Worm (Caenorhabditis elegans) whole organism, late embryonic: ENCODE results near the gene F57B9.1.

Experiments used
- C08G9.2 ChIP-seq: sonication (generic microtip); optimal IDR thresholded peaks from 2 replicates; lab custom pipeline; 2016; ENCODE audit warnings: mild to moderate bottlenecking, missing genetic modification characterization, moderate library complexity, missing compliant biosample characterization
- T23F11.4 ChIP-seq: fragments of 200-800 bp; sonication (Bioruptor generic); optimal IDR thresholded peaks from 2 replicates; lab custom pipeline; 2018; ENCODE audit warnings: mild to moderate bottlenecking, missing genetic modification characterization, missing compliant biosample characterization
- Y22D7AL.16 ChIP-seq: sonication (generic microtip); optimal IDR thresholded peaks from 2 replicates; lab custom pipeline; 2016; ENCODE audit warnings: missing genetic modification characterization, missing compliant biosample characterization
- ahr-1 ChIP-seq: sonication (generic microtip); optimal IDR thresholded peaks from 2 replicates; lab custom pipeline; 2016; ENCODE audit warnings: missing genetic modification characterization, missing compliant biosample characterization
- ama-1 ChIP-seq: fragments of 150-350 bp; optimal IDR thresholded peaks from 2 replicates; lab custom pipeline; 2014
- ceh-18 ChIP-seq: sonication (generic microtip); optimal IDR thresholded peaks from 2 replicates; lab custom pipeline; 2016; ENCODE audit warnings: missing genetic modification characterization, missing compliant biosample characterization
- ceh-24 ChIP-seq: sonication (generic microtip); optimal IDR thresholded peaks from 2 replicates; lab custom pipeline; 2016; ENCODE audit warnings: mild to moderate bottlenecking, missing genetic modification characterization, missing compliant biosample characterization
- ceh-31 ChIP-seq: sonication (generic microtip); optimal IDR thresholded peaks from 2 replicates; lab custom pipeline; 2016; ENCODE audit warnings: missing genetic modification characterization, missing compliant biosample characterization
- ceh-48 ChIP-seq: sonication (generic microtip); optimal IDR thresholded peaks from 2 replicates; lab custom pipeline; 2016; ENCODE audit warnings: missing genetic modification characterization, inconsistent platforms, missing compliant biosample characterization
- ceh-6 ChIP-seq: fragments of 200-800 bp; sonication (Bioruptor generic); optimal IDR thresholded peaks from 2 replicates; lab custom pipeline; 2018; ENCODE audit warnings: mild to moderate bottlenecking, missing genetic modification characterization, missing compliant biosample characterization
- dve-1 ChIP-seq: sonication (generic microtip); optimal IDR thresholded peaks from 2 replicates; lab custom pipeline; 2017; ENCODE audit warnings: antibody characterized with exemption, mild to moderate bottlenecking, missing genetic modification characterization, missing compliant biosample characterization
- elt-2 ChIP-seq: sonication (generic microtip); optimal IDR thresholded peaks from 2 replicates; lab custom pipeline; 2016; ENCODE audit warnings: missing genetic modification reagents, missing genetic modification characterization, missing compliant biosample characterization
- elt-4 ChIP-seq: sonication (generic microtip); optimal IDR thresholded peaks from 2 replicates; lab custom pipeline; 2016; ENCODE audit warnings: missing genetic modification characterization, missing compliant biosample characterization
- ets-4 ChIP-seq: sonication (generic microtip); optimal IDR thresholded peaks from 2 replicates; lab custom pipeline; 2016; ENCODE audit warnings: missing genetic modification characterization, missing compliant biosample characterization
- fax-1 ChIP-seq: sonication (generic microtip); optimal IDR thresholded peaks from 2 replicates; lab custom pipeline; 2016; ENCODE audit warnings: missing genotype, missing genetic modification characterization, missing compliant biosample characterization
- hlh-13 ChIP-seq: fragments of 200-800 bp; sonication (Bioruptor generic); optimal IDR thresholded peaks from 2 replicates; lab custom pipeline; 2018; ENCODE audit warnings: mild to moderate bottlenecking, missing genetic modification characterization, missing compliant biosample characterization
- hlh-8 ChIP-seq: sonication (generic microtip); optimal IDR thresholded peaks from 2 replicates; lab custom pipeline; 2016; ENCODE audit warnings: missing genotype, missing genetic modification characterization, missing compliant biosample characterization
- lim-6 ChIP-seq: sonication (generic microtip); optimal IDR thresholded peaks from 2 replicates; lab custom pipeline; 2016; ENCODE audit warnings: missing genetic modification characterization, missing compliant biosample characterization
- lin-11 ChIP-seq: fragments of 200-800 bp; sonication (Bioruptor generic); optimal IDR thresholded peaks from 2 replicates; lab custom pipeline; 2018; ENCODE audit warnings: mild to moderate bottlenecking, missing genetic modification characterization, missing compliant biosample characterization
- madf-2 ChIP-seq: sonication (generic microtip); optimal IDR thresholded peaks from 2 replicates; lab custom pipeline; 2017; ENCODE audit warnings: missing genetic modification characterization, missing compliant biosample characterization
- npax-4 ChIP-seq: sonication (generic microtip); optimal IDR thresholded peaks from 2 replicates; lab custom pipeline; 2016; ENCODE audit warnings: missing genetic modification characterization, missing compliant biosample characterization
- pag-3 ChIP-seq: sonication (generic microtip); optimal IDR thresholded peaks from 2 replicates; lab custom pipeline; 2016; ENCODE audit warnings: missing compliant biosample characterization, missing genetic modification characterization, borderline replicate concordance
- pha-2 ChIP-seq: sonication (generic microtip); optimal IDR thresholded peaks from 2 replicates; lab custom pipeline; 2017; ENCODE audit warnings: mild to moderate bottlenecking, missing genetic modification characterization, missing compliant biosample characterization
- pqm-1 ChIP-seq: sonication (generic microtip); optimal IDR thresholded peaks from 2 replicates; lab custom pipeline; 2016; ENCODE audit warnings: missing genetic modification characterization, missing compliant biosample characterization
- pros-1 ChIP-seq: fragments of 150-350 bp; optimal IDR thresholded peaks from 2 replicates; lab custom pipeline; 2014; ENCODE audit warnings: missing biosample characterization, missing genetic modification reagents, missing genetic modification characterization
- sox-2 ChIP-seq: fragments of 200-800 bp; sonication (Bioruptor generic); IDR thresholded peaks from 2 replicates; pipeline ENCODE4 v1.3.6; 2022; ENCODE audit warnings: missing genetic modification reagents, missing genetic modification characterization, missing compliant biosample characterization
- sox-4 ChIP-seq: sonication (generic microtip); optimal IDR thresholded peaks from 2 replicates; lab custom pipeline; 2017; ENCODE audit warnings: mild to moderate bottlenecking, missing genetic modification characterization, inconsistent platforms, missing compliant biosample characterization
- syd-9 ChIP-seq: sonication (generic microtip); optimal IDR thresholded peaks from 2 replicates; lab custom pipeline; 2016; ENCODE audit warnings: mild to moderate bottlenecking, missing genetic modification characterization, moderate library complexity, missing compliant biosample characterization
- tbx-7 ChIP-seq: sonication (generic microtip); optimal IDR thresholded peaks from 2 replicates; lab custom pipeline; 2016; ENCODE audit warnings: missing genotype, missing genetic modification characterization, missing compliant biosample characterization
- unc-42 ChIP-seq: sonication (generic microtip); optimal IDR thresholded peaks from 2 replicates; lab custom pipeline; 2016; ENCODE audit warnings: missing genotype, missing genetic modification characterization, missing compliant biosample characterization
- unc-55 ChIP-seq: sonication (generic microtip); optimal IDR thresholded peaks from 2 replicates; lab custom pipeline; 2017; ENCODE audit warnings: missing biosample characterization, missing genetic modification reagents, missing genetic modification characterization
- unc-86 ChIP-seq: sonication (generic microtip); optimal IDR thresholded peaks from 2 replicates; lab custom pipeline; 2016; ENCODE audit warnings: missing genetic modification characterization, missing compliant biosample characterization
- zip-5 ChIP-seq: sonication (generic microtip); optimal IDR thresholded peaks from 2 replicates; lab custom pipeline; 2016; ENCODE audit warnings: missing genetic modification characterization, missing compliant biosample characterization
- ztf-16 ChIP-seq: sonication (generic microtip); optimal IDR thresholded peaks from 2 replicates; lab custom pipeline; 2017; ENCODE audit warnings: missing genetic modification characterization, missing compliant biosample characterization

F57B9.1 gene

DNA sequence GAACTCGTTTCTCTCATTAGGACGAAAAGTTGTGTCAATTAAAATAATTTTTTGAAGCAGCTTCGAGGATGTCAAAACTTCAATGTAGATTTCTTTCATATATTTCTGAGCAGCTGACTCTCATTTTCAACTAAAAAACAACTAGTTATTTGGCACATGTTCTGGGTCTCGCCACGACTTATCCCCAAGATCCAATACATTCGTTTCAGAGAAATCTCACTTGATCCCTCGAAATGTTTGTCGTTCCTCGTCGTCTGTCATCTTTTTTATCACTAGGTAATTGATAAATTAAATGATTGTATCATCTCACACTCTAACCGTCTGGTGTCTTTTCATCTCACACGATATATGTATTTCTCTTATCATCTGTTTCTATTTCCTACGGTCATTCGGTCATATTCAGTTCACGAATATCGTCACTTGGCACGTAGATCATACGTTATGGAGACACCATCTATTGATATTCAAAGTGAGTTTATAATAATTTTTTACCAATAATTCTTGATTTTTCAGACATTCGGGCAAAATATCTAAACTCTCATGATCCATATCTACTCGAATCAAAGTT is at the start of gene F57B9.1, which contains the start of gene rpn-6.1:
Gene F57B9.1 (plus strand): TSS at position 154 of the 568 bp plus-strand sequence.
Gene rpn-6.1 (minus strand): TSS at position 65 of the 568 bp plus-strand sequence.
- TF ChIP-seq unc-55 (GFP tag; lab: Kevin White, UChicago) (peak; percentile 33), hlh-8 (no peak), elt-2 (tag; lab: Kevin White, UChicago) (peak; percentile 43)

DNA sequence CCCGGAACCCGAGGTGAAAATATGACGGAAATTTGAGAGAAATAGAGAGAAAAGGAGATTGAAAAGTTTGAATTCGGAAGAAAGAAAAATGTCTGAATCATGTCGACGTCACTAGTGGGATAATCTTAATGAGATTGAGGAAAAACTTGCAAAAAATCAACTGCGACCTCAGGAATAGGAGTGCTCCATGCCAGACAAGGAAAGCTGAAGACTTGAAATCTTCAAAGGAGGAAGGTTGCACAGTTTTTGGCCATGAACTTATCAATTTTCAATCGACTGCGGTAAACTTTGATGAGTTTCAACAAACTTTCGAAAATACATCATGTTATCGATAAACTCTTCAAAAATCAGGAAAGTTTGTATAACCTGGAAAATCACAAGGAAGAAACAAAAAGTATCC is 49.5 kb upstream of the F57B9.1 start, which contains the start of gene pdf-1:
Gene pdf-1 (minus strand): TSS at position 101 of the 400 bp plus-strand sequence.
- TF ChIP-seq hlh-13 (no peak), sox-4 (tag; lab: Kevin White, UChicago) (no peak), ceh-24 (no peak), elt-4 (tag; lab: Kevin White, UChicago) (no peak), sox-2 (GFP tag; lab: Robert Waterston, UW) (no peak), dve-1 (no peak)

DNA sequence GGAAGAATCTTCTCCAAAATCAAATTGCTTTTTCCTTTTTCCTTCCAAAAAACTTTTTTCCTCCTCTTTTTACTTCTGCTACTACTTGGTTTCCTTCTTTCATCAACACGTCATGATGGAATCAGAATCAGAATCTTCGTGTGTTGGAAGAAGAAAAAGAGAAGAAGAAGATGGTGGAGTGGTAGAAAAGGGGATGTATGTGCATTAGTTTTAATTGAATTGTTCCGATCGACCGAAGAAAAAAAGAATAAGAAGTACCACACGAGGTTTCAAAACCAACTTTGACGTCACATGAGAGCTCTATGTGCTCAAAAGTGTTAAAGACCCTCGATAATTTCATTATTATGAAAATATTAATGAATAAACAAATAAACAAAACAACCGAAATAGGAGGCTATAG is 47.0 kb upstream of the F57B9.1 start:
- TF ChIP-seq unc-42 (tag; lab: Kevin White, UChicago) (peak; percentile 69), ets-4 (no peak)

DNA sequence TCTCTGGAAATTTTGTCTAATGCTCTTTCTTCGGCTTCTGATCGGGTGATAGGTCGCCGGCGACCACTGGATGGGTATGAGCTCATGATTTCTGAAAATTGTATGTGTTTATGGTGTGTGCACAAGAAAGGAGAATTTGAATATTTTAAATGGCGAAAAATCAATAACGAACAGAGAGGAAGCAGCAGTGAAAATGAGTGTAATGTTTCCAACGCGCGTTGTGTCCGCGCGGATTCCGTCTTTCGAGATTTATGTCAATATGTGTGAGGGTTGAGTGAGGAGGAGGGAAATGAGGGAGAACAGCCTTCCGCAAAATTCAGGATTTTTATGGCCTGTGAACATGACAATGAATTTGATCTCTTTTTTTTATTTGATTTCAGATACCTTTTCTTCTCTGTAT is 33.2 kb upstream of the F57B9.1 start, which contains the start of gene flap-1:
Gene flap-1 (minus strand): TSS at position 101 of the 400 bp plus-strand sequence.
- TF ChIP-seq lin-11 (tag; lab: Kevin White, UChicago): no peak
- no peak for TF ChIP-seq pqm-1 (tag; lab: Kevin White, UChicago)
- peak; percentile 42 for TF ChIP-seq unc-55 (GFP tag; lab: Kevin White, UChicago)
- TF ChIP-seq ceh-48: peak; percentile 45
- TF ChIP-seq ztf-16 (tag; lab: Kevin White, UChicago): no peak
- TF ChIP-seq, all 69 proteins: peak for 2

DNA sequence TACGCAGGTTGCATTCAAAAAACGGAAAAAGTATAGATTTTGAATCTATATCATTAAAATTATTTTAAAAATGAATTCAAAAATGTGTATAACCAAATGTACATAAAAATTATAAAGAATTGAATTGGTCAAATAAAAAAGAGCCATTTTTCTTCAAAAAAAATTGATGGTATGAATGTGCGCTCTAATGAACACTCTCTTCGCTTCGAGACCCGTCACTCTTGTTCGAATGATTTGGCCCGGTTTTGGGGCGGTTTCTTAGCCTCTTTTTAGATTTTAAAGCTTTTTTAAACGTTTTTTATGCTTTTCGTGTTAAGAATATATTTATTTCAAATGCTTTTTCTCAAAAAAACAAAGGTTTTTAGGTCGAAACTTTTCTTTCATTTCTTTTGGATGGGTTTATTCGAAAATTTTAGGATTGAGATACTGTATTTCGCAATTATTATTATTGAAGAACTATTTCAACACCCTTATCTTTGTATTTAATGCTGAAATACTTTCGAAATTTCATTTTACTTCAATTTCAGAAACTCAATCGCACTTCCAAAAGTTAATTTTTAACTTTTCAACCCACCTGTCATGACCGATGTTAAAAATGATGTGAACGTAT is 32.2 kb upstream of the F57B9.1 start, which contains the start of gene inf-1:
Gene inf-1 (plus strand): TSS at position 577 of the 610 bp plus-strand sequence.
- TF ChIP-seq Y22D7AL.16 (tag; lab: Kevin White, UChicago): no peak
- TF ChIP-seq ceh-31 (tag; lab: Kevin White, UChicago): no peak
- no peak for TF ChIP-seq C08G9.2
- no peak for TF ChIP-seq ama-1
- TF ChIP-seq tbx-7 (tag; lab: Kevin White, UChicago): no peak
- TF ChIP-seq ceh-18 (tag; lab: Kevin White, UChicago): no peak
- no peak for TF ChIP-seq pha-2 (tag; lab: Kevin White, UChicago)
- TF ChIP-seq lim-6 (tag; lab: Kevin White, UChicago): no peak
- no peak for TF ChIP-seq unc-86 (tag; lab: Kevin White, UChicago)

DNA sequence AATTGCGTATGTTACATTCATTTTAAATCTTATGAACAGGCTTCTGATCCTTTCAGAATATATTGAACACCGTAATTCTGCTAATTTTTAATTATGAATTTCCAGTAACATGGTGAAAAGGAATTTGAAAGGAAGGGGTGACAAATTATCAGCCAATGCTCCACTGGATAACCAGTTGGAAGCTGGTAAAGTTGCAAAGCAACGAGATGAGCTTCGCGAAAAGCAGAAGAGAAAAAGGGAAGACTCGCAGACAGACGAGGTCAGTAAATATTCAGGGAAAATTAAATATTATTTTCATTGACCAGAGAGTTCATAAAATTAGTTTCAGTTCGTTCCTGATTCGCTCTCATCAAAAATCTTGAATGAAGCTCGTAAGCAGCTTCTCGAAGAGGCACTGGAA is 30.0 kb upstream of the F57B9.1 start, which contains the start of gene byn-1:
Gene byn-1 (plus strand): TSS at position 106 of the 400 bp plus-strand sequence.
- TF ChIP-seq tbx-7 (tag; lab: Kevin White, UChicago) (no peak), C08G9.2 (no peak), fax-1 (no peak), syd-9 (tag; lab: Kevin White, UChicago) (no peak), hlh-8 (no peak), lin-11 (tag; lab: Kevin White, UChicago) (no peak), T23F11.4 (GFP tag; lab: Kevin White, UChicago) (no peak), npax-4 (no peak), ceh-31 (tag; lab: Kevin White, UChicago) (no peak), madf-2 (tag; lab: Kevin White, UChicago) (no peak), ahr-1 (no peak), pag-3 (tag; lab: Kevin White, UChicago) (no peak), lim-6 (tag; lab: Kevin White, UChicago) (no peak), ceh-18 (tag; lab: Kevin White, UChicago) (no peak), pros-1 (tag; lab: Kevin White, UChicago) (no peak), ceh-6 (no peak), zip-5 (tag; lab: Kevin White, UChicago) (no peak)
